Worm (Caenorhabditis elegans): Measurements from ENCODE around the gene Y39A1A.18.

DNA sequence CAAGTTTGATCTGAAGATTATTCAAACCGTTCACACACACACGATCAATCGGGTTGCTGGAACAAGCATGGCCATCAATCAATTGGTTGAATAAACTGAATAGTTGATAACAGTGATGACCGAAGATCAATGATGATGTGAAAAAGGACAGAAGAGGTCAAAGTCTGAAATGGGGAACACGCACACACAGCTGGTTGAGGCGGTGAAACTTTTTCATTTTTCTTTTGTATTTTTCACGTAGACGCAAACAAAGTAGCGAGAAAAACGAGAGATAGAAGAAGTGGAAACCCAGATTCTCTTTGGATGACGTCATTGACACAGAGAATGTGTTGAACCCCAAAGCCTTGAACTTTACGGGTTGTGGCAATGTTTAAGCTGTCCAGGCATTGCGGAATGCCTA lies 23.2 kb upstream of the Y39A1A.18 start:
- TF ChIP-seq fkh-3 (tag; optimal IDR thresholded peaks at IDR 0.05) = no peak
- peak; percentile 75 for TF ChIP-seq ama-1 (optimal IDR thresholded peaks at IDR 0.05)
- no peak for TF ChIP-seq ama-1 (GFP tag; optimal IDR thresholded peaks at IDR 0.05)
- no peak for TF ChIP-seq Y95B8A.8 (GFP tag; IDR thresholded peaks at IDR 0.05)
- TF ChIP-seq snpc-4 (GFP tag; optimal IDR thresholded peaks at IDR 0.05) = no peak
- TF ChIP-seq snpc-4 (tag; optimal IDR thresholded peaks at IDR 0.05) = peak in 2 of 4 experiments; percentile 4 to 19
- TF ChIP-seq snpc-3.4 (tag; optimal IDR thresholded peaks at IDR 0.05) = no peak
- peak; percentile 80 for TF ChIP-seq nfyb-1 (GFP tag; IDR thresholded peaks at IDR 0.05)
- TF ChIP-seq ceh-100 (GFP tag; IDR thresholded peaks at IDR 0.05) = no peak
